Worm (Caenorhabditis elegans) whole organism, L4/young adult: ENCODE data around the gene fpn-1.2.

Experiments
- W03F9.2 ChIP-seq: fragments of 150-350 bp; optimal IDR thresholded peaks from 2 replicates; lab custom pipeline; 2014; ENCODE audit warnings: missing biosample characterization, missing genetic modification characterization
- dao-5 ChIP-seq: sonication (generic microtip); optimal IDR thresholded peaks from 2 replicates; lab custom pipeline; 2016; ENCODE audit warnings: missing genotype, missing genetic modification characterization, moderate library complexity, missing compliant biosample characterization
- him-1 ChIP-seq: sonication (generic microtip); optimal IDR thresholded peaks from 2 replicates; lab custom pipeline; 2016; ENCODE audit warnings: missing genotype, missing genetic modification reagents, missing genetic modification characterization, missing compliant biosample characterization

DNA sequence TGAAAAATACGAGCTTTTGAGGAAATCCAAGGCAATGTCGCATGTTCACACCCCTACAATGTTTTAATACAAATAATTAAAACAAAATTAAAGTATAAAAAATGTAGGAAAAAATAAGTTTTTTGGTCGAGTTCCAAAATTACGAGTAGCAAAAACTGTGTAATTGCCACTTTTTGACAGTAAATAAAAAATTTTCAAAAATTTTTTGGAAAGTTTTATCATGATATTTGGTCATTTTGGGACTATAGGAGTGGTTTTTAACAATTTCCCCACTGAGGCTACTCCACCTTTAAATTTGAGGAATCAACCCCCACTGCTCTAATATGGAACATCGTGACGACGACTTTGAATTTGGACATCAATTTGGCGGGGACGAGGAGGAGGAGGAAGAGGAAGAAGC is 2.9 kb upstream of the fpn-1.2 start, which contains the start of gene gid-8:
- TF ChIP-seq dao-5 (tag; lab: Kevin White, UChicago) = no peak
- TF ChIP-seq W03F9.2 = no peak
- no peak for TF ChIP-seq him-1 (tag; lab: Kevin White, UChicago)
